Fruit fly (Drosophila melanogaster) whole organism, prepupa: ENCODE data around the gene Smyd5.

Source experiments
- Blimp-1 ChIP-seq: fragments of 200-800 bp; sonication (Bioruptor generic); optimal IDR thresholded peaks from 3 replicates; lab custom pipeline; 2017; ENCODE audit warnings: missing biosample characterization, missing genetic modification characterization, mild to moderate bottlenecking, moderate library complexity, missing genetic modification reagents
- CG10631 ChIP-seq: fragments of 200-800 bp; sonication (Bioruptor generic); optimal IDR thresholded peaks from 2 replicates; lab custom pipeline; 2016; ENCODE audit warnings: missing biosample characterization, missing genetic modification characterization
- CG10669 ChIP-seq: fragments of 200-800 bp; sonication (Bioruptor generic); optimal IDR thresholded peaks from 3 replicates; lab custom pipeline; 2018; ENCODE audit warnings: missing biosample characterization, mild to moderate bottlenecking, missing genetic modification characterization, moderate library complexity
- CG11294 ChIP-seq: fragments of 200-800 bp; sonication (Bioruptor generic); IDR thresholded peaks from 2 replicates; pipeline ENCODE4 v1.3.6; 2022; ENCODE audit warnings: missing biosample characterization, missing genetic modification characterization
- CG11762 ChIP-seq: fragments of 200-800 bp; sonication (Bioruptor generic); optimal IDR thresholded peaks from 3 replicates; lab custom pipeline; 2016; ENCODE audit warnings: missing biosample characterization, missing genetic modification characterization; ENCODE audit not compliant: insufficient read depth
- CG11902 ChIP-seq: fragments of 200-800 bp; sonication (Bioruptor generic); optimal IDR thresholded peaks from 3 replicates; lab custom pipeline; 2016; ENCODE audit warnings: missing biosample characterization, missing genetic modification characterization
- CG15336 ChIP-seq: fragments of 200-800 bp; sonication (Bioruptor generic); IDR thresholded peaks from 2 replicates; pipeline ENCODE4 v1.3.6; 2022; ENCODE audit warnings: missing biosample characterization, missing genetic modification characterization
- CG1621 ChIP-seq: fragments of 200-800 bp; sonication (Bioruptor generic); optimal IDR thresholded peaks from 3 replicates; lab custom pipeline; 2018; ENCODE audit warnings: missing biosample characterization, mild to moderate bottlenecking, missing genetic modification characterization
- CG3032 ChIP-seq: fragments of 200-800 bp; optimal IDR thresholded peaks from 2 replicates; lab custom pipeline; 2019; ENCODE audit warnings: missing biosample characterization, mild to moderate bottlenecking, missing genetic modification characterization, moderate library complexity
- CG31627 ChIP-seq: fragments of 200-800 bp; sonication (Bioruptor generic); optimal IDR thresholded peaks from 3 replicates; lab custom pipeline; 2016; ENCODE audit warnings: missing biosample characterization, missing genetic modification characterization
- CG32006 ChIP-seq: fragments of 200-800 bp; sonication (Bioruptor generic); optimal IDR thresholded peaks from 3 replicates; lab custom pipeline; 2017; ENCODE audit warnings: missing biosample characterization, mild to moderate bottlenecking, missing genetic modification characterization
- CG3919 ChIP-seq: fragments of 200-800 bp; sonication (Bioruptor generic); optimal IDR thresholded peaks from 3 replicates; lab custom pipeline; 2016; ENCODE audit warnings: missing biosample characterization, missing genetic modification characterization
- CG4318 ChIP-seq: fragments of 200-800 bp; sonication (Bioruptor generic); optimal IDR thresholded peaks from 3 replicates; lab custom pipeline; 2017; ENCODE audit warnings: missing biosample characterization, mild to moderate bottlenecking, missing genetic modification characterization
- CG6163 ChIP-seq: fragments of 200-800 bp; sonication (Bioruptor generic); IDR thresholded peaks from 3 replicates; pipeline ENCODE4 v1.3.6; 2022; ENCODE audit warnings: missing biosample characterization, missing genetic modification characterization
- CG6276 ChIP-seq: fragments of 200-800 bp; sonication (Bioruptor generic); optimal IDR thresholded peaks from 2 replicates; lab custom pipeline; 2017; ENCODE audit warnings: missing biosample characterization, mild to moderate bottlenecking, missing genetic modification characterization
- CG6792 ChIP-seq: fragments of 200-800 bp; sonication (Bioruptor generic); optimal IDR thresholded peaks from 3 replicates; lab custom pipeline; 2016; ENCODE audit warnings: missing biosample characterization, missing genetic modification characterization
- CG6808 ChIP-seq: fragments of 200-800 bp; sonication (Bioruptor generic); optimal IDR thresholded peaks from 3 replicates; lab custom pipeline; 2017; ENCODE audit warnings: missing biosample characterization, missing genetic modification characterization, mild to moderate bottlenecking, moderate library complexity, missing genetic modification reagents
- CG7368 ChIP-seq: fragments of 200-800 bp; sonication (Bioruptor generic); optimal IDR thresholded peaks from 3 replicates; lab custom pipeline; 2016; ENCODE audit warnings: missing biosample characterization, missing genetic modification characterization
- CG8119 ChIP-seq: fragments of 200-800 bp; sonication (Bioruptor generic); IDR thresholded peaks from 3 replicates; pipeline ENCODE4 v1.3.6; 2022; ENCODE audit warnings: missing biosample characterization, missing genetic modification characterization
- CG8319 ChIP-seq: fragments of 200-800 bp; sonication (Bioruptor generic); optimal IDR thresholded peaks from 3 replicates; lab custom pipeline; 2016; ENCODE audit warnings: missing biosample characterization, missing genetic modification characterization
- CG8632 ChIP-seq: fragments of 200-800 bp; sonication (Bioruptor generic); optimal IDR thresholded peaks from 3 replicates; lab custom pipeline; 2016; ENCODE audit warnings: missing biosample characterization, missing genetic modification characterization
- CG9139 ChIP-seq: fragments of 200-800 bp; sonication (Bioruptor generic); optimal IDR thresholded peaks from 3 replicates; lab custom pipeline; 2017; ENCODE audit warnings: missing biosample characterization, mild to moderate bottlenecking, missing genetic modification characterization
- Eip75B ChIP-seq: fragments of 200-800 bp; sonication (Bioruptor generic); optimal IDR thresholded peaks from 3 replicates; lab custom pipeline; 2016; ENCODE audit warnings: missing biosample characterization, missing genetic modification characterization
- Eip78C ChIP-seq: fragments of 200-800 bp; sonication (Bioruptor generic); peaks from one replicate; lab custom pipeline; 2016; ENCODE audit warnings: missing biosample characterization, missing genetic modification characterization
- Eip93F ChIP-seq: fragments of 200-800 bp; sonication (Bioruptor generic); optimal IDR thresholded peaks from 2 replicates; lab custom pipeline; 2016; ENCODE audit warnings: missing biosample characterization, mild to moderate bottlenecking, missing genetic modification characterization
- Ets96B ChIP-seq: fragments of 200-800 bp; optimal IDR thresholded peaks from 2 replicates; lab custom pipeline; 2019; ENCODE audit warnings: missing biosample characterization, mild to moderate bottlenecking, missing genetic modification characterization, moderate library complexity
- Gug ChIP-seq: fragments of 200-800 bp; sonication (Bioruptor generic); IDR thresholded peaks from 2 replicates; pipeline ENCODE4 v1.3.6; 2022; ENCODE audit warnings: missing biosample characterization, missing genetic modification characterization
- Hr38 ChIP-seq: sonication (Bioruptor generic); optimal IDR thresholded peaks from 2 replicates; lab custom pipeline; 2016; ENCODE audit warnings: missing biosample characterization, missing genetic modification characterization
- Hr4 ChIP-seq: fragments of 200-800 bp; sonication (Bioruptor generic); optimal IDR thresholded peaks from 3 replicates; lab custom pipeline; 2016; ENCODE audit warnings: missing biosample characterization, missing genetic modification characterization
- Lpt ChIP-seq: fragments of 200-800 bp; sonication (Bioruptor generic); optimal IDR thresholded peaks from 3 replicates; lab custom pipeline; 2016; ENCODE audit warnings: missing biosample characterization, missing genetic modification characterization
- OdsH ChIP-seq: fragments of 200-800 bp; sonication (Bioruptor generic); optimal IDR thresholded peaks from 3 replicates; lab custom pipeline; 2016; ENCODE audit warnings: missing biosample characterization, missing genetic modification characterization
- Smox ChIP-seq: fragments of 200-800 bp; sonication (Bioruptor generic); optimal IDR thresholded peaks from 3 replicates; lab custom pipeline; 2016; ENCODE audit warnings: missing biosample characterization, missing genetic modification characterization
- Sox102F ChIP-seq: fragments of 200-800 bp; sonication (Bioruptor generic); optimal IDR thresholded peaks from 2 replicates; lab custom pipeline; 2016; ENCODE audit warnings: missing biosample characterization, mild to moderate bottlenecking, missing genetic modification characterization
- Sox14 ChIP-seq: fragments of 200-800 bp; sonication (Bioruptor generic); optimal IDR thresholded peaks from 3 replicates; lab custom pipeline; 2016; ENCODE audit warnings: missing biosample characterization, missing genetic modification characterization
- achi ChIP-seq: fragments of 200-800 bp; sonication (Bioruptor generic); optimal IDR thresholded peaks from 3 replicates; lab custom pipeline; 2016; ENCODE audit warnings: missing biosample characterization, missing genetic modification characterization
- acj6 ChIP-seq: fragments of 200-800 bp; sonication (Bioruptor generic); optimal IDR thresholded peaks from 3 replicates; lab custom pipeline; 2016; ENCODE audit warnings: missing biosample characterization, missing genetic modification characterization
- cyc ChIP-seq: fragments of 200-800 bp; sonication (Bioruptor generic); optimal IDR thresholded peaks from 3 replicates; lab custom pipeline; 2016; ENCODE audit warnings: missing biosample characterization, missing genetic modification characterization
- dac ChIP-seq: fragments of 200-800 bp; sonication (Bioruptor generic); optimal IDR thresholded peaks from 2 replicates; lab custom pipeline; 2017; ENCODE audit warnings: missing biosample characterization, mild to moderate bottlenecking, missing genetic modification characterization
- eg ChIP-seq: fragments of 200-800 bp; sonication (Bioruptor generic); IDR thresholded peaks from 3 replicates; pipeline ENCODE4 v1.3.6; 2022; ENCODE audit warnings: missing biosample characterization, missing genetic modification characterization
- fd85E ChIP-seq: fragments of 200-800 bp; sonication (Bioruptor generic); optimal IDR thresholded peaks from 3 replicates; lab custom pipeline; 2016; ENCODE audit warnings: missing biosample characterization, missing genetic modification characterization
- fkh ChIP-seq: fragments of 200-800 bp; sonication (Bioruptor generic); optimal IDR thresholded peaks from 3 replicates; lab custom pipeline; 2017; ENCODE audit warnings: missing biosample characterization, mild to moderate bottlenecking, missing genetic modification characterization, moderate library complexity
- lz ChIP-seq: fragments of 200-800 bp; sonication (Bioruptor generic); optimal IDR thresholded peaks from 3 replicates; lab custom pipeline; 2016; ENCODE audit warnings: missing biosample characterization, missing genetic modification characterization
- net ChIP-seq: fragments of 200-800 bp; sonication (Bioruptor generic); optimal IDR thresholded peaks from 3 replicates; lab custom pipeline; 2016; ENCODE audit warnings: missing biosample characterization, missing genetic modification characterization
- pdm3 ChIP-seq: fragments of 200-800 bp; sonication (Bioruptor generic); optimal IDR thresholded peaks from 3 replicates; lab custom pipeline; 2016; ENCODE audit warnings: missing biosample characterization, missing genetic modification characterization
- salr ChIP-seq, 2 experiments: fragments of 200-800 bp; sonication (Bioruptor generic); optimal IDR thresholded peaks; 3 replicates each; lab custom pipeline; 2016 to 2018; ENCODE audit warnings: missing biosample characterization in 2 of 2, missing genetic modification characterization in 2 of 2, mild to moderate bottlenecking in 1 of 2
- spab ChIP-seq: fragments of 200-800 bp; sonication (Bioruptor generic); optimal IDR thresholded peaks from 2 replicates; lab custom pipeline; 2017; ENCODE audit warnings: missing biosample characterization, mild to moderate bottlenecking, missing genetic modification characterization, missing genetic modification reagents
- ss ChIP-seq, 2 experiments: fragments of 200-800 bp; sonication (Bioruptor generic); optimal IDR thresholded peaks; 2 replicates in 1 of 2; 3 replicates in 1 of 2; lab custom pipeline; 2017 to 2018; ENCODE audit warnings: mild to moderate bottlenecking in 2 of 2, missing biosample characterization in 2 of 2, missing genetic modification characterization in 2 of 2, moderate library complexity in 1 of 2
- svp ChIP-seq: fragments of 200-800 bp; sonication (Bioruptor generic); peaks from one replicate; lab custom pipeline; 2016; ENCODE audit warnings: missing biosample characterization, missing genetic modification characterization
- topi ChIP-seq: fragments of 200-800 bp; sonication (Bioruptor generic); optimal IDR thresholded peaks from 3 replicates; lab custom pipeline; 2016; ENCODE audit warnings: missing biosample characterization, missing genetic modification characterization
- vri ChIP-seq: fragments of 200-800 bp; sonication (Bioruptor generic); optimal IDR thresholded peaks from 3 replicates; lab custom pipeline; 2016; ENCODE audit warnings: missing biosample characterization, mild to moderate bottlenecking, missing genetic modification characterization

Gene Smyd5

DNA sequence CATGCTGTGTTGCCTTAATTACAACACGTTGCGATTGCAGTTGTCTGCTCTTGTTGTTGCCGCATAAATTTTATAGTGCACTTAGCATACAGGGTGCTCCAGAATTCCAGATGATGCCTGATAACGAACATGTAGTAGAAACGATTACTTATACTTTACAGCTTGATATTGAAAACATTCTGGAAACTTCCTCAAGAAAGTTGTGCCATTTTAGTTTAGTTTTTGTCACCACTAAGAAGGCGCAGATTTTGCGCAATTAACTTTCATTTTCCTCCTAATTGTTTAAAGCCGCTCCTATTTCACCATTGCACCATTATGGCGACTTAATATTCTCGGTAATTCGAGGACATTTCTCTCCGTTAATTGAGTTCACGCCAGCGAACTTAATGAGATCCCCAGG is 26.3 kb downstream of the Smyd5 start (continued):
- peak; percentile 15 for TF ChIP-seq pdm3 (GFP tag; lab: Kevin White, UChicago)
- no peak for TF ChIP-seq cyc (GFP tag; lab: Kevin White, UChicago)
- no peak for TF ChIP-seq acj6
- peak; percentile 45 for TF ChIP-seq CG10669 (GFP tag; lab: Kevin White, UChicago)
- TF ChIP-seq CG6276 (GFP tag; lab: Kevin White, UChicago): no peak
- TF ChIP-seq lz (GFP tag; lab: Kevin White, UChicago): no peak
- TF ChIP-seq CG8319: no peak

DNA sequence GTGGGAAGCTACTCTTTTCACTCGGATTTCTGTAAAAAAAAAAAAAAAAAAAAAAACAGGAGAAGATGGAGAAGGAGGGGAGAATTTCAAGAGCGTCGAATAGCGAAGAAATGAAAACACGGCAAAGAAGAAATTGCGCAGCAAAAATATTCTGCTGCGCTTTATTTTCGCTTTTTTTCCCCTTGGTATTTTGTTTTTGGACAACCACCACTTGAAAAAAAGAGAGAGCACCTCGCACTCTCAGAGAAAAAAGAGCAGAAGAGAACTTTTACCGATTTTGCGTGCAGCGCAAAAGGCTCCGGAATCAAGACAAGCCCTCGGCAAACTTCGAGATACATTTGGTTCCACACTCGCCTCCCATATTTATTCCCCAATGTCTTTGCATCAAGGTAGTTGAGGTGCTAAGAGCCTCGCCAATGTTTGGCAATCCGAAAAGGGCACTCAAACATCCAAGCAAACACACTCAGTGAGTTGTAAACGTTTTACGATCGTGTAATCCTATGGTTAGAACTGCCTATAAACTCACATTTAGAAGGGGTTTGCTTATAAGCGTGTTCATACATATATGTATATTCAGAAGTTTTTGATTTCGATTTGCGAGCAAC is 27.7 kb downstream of the Smyd5 start:
- no peak for TF ChIP-seq Eip75B
- no peak for TF ChIP-seq CG8632
- TF ChIP-seq CG4318 (GFP tag; lab: Kevin White, UChicago): no peak
- no peak for TF ChIP-seq Smox
- no peak for TF ChIP-seq CG6792 (GFP tag; lab: Kevin White, UChicago)
- TF ChIP-seq OdsH: no peak
- TF ChIP-seq CG9139 (GFP tag; lab: Kevin White, UChicago): no peak
- TF ChIP-seq pdm3 (GFP tag; lab: Kevin White, UChicago): no peak
- TF ChIP-seq Ets96B (tag; lab: Kevin White, UChicago): no peak
- no peak for TF ChIP-seq dac
- TF ChIP-seq svp (GFP tag; lab: Kevin White, UChicago): no peak
- TF ChIP-seq CG11294 (GFP tag; lab: Robert Waterston, UW): no peak
- no peak for TF ChIP-seq Lpt (GFP tag; lab: Kevin White, UChicago)
- no peak for TF ChIP-seq CG6276 (GFP tag; lab: Kevin White, UChicago)
- no peak for TF ChIP-seq achi (GFP tag; lab: Kevin White, UChicago)
- TF ChIP-seq fd85E: no peak
- TF ChIP-seq CG6808 (GFP tag; lab: Kevin White, UChicago): no peak
- peak; percentile 46; the same call in 2 of the 3 replicates for TF ChIP-seq CG6163 (GFP tag; lab: Robert Waterston, UW)
- no peak for TF ChIP-seq CG1621
- TF ChIP-seq vri: peak; percentile 58
- TF ChIP-seq Gug (GFP tag; lab: Robert Waterston, UW): no peak
- TF ChIP-seq Hr38 (GFP tag; lab: Kevin White, UChicago): no peak
- TF ChIP-seq salr (GFP tag; optimal IDR thresholded peaks at IDR 0.05; lab: Kevin White, UChicago): no peak
- no peak for TF ChIP-seq CG11902
- no peak for TF ChIP-seq CG7368 (GFP tag; lab: Kevin White, UChicago)
- no peak for TF ChIP-seq Sox14 (GFP tag; lab: Kevin White, UChicago)
- TF ChIP-seq Blimp-1: no peak
- no peak for TF ChIP-seq cyc (GFP tag; lab: Kevin White, UChicago)
- TF ChIP-seq CG3919 (GFP tag; lab: Kevin White, UChicago): no peak
- no peak for TF ChIP-seq lz (GFP tag; lab: Kevin White, UChicago)
- no peak for TF ChIP-seq CG10631 (GFP tag; lab: Kevin White, UChicago)
- TF ChIP-seq Eip93F: no peak
- peak; percentile 1 to 26 for TF ChIP-seq ss (GFP tag; optimal IDR thresholded peaks at IDR 0.05; lab: Kevin White, UChicago)
- no peak for TF ChIP-seq CG11762 (GFP tag; lab: Kevin White, UChicago)
- TF ChIP-seq CG31627 (GFP tag; lab: Kevin White, UChicago): no peak
- no peak; the same call in 2 of the 3 replicates for TF ChIP-seq eg (GFP tag; lab: Robert Waterston, UW)
- peak; percentile 59 for TF ChIP-seq Sox102F (GFP tag; lab: Kevin White, UChicago)
- TF ChIP-seq CG15336 (GFP tag; lab: Robert Waterston, UW): 0 out of 2 replicates have a peak, but pooled peaks have one; percentile 22
- TF ChIP-seq Hr4 (GFP tag; lab: Kevin White, UChicago): no peak
- TF ChIP-seq CG8119 (GFP tag; lab: Robert Waterston, UW): no peak
- no peak for TF ChIP-seq spab (GFP tag; lab: Kevin White, UChicago)
- no peak for TF ChIP-seq CG32006 (GFP tag; lab: Kevin White, UChicago)
- no peak for TF ChIP-seq fkh (GFP tag; lab: Kevin White, UChicago)
- no peak for TF ChIP-seq CG3032 (tag; lab: Kevin White, UChicago)
- TF ChIP-seq net (GFP tag; lab: Kevin White, UChicago): no peak
- TF ChIP-seq topi (GFP tag; lab: Kevin White, UChicago): no peak
- no peak for TF ChIP-seq Eip78C (GFP tag; lab: Kevin White, UChicago)
